Worm (Caenorhabditis elegans) whole organism, L4 larva: Measurements from ENCODE around the gene nspg-6.

Experiments used
- F10B5.3 ChIP-seq: sonication (generic microtip); optimal IDR thresholded peaks from 2 replicates; lab custom pipeline; 2016; ENCODE audit warnings: mild to moderate bottlenecking, missing genetic modification characterization, missing compliant biosample characterization
- F44E2.7 ChIP-seq: fragments of 200-800 bp; sonication (Bioruptor generic); IDR thresholded peaks from 2 replicates; pipeline ENCODE4 v2.1.2; 2022; ENCODE audit warnings: missing genetic modification characterization, missing compliant biosample characterization
- R02D3.7 ChIP-seq: fragments of 150-350 bp; sonication (generic microtip); optimal IDR thresholded peaks from 3 replicates; lab custom pipeline; 2014; ENCODE audit warnings: missing biosample characterization, missing genetic modification characterization
- T26A8.4 ChIP-seq: fragments of 200-800 bp; sonication (Bioruptor generic); IDR thresholded peaks from 2 replicates; pipeline ENCODE4 v1.3.6; 2022; ENCODE audit warnings: missing genetic modification characterization, missing compliant biosample characterization
- Y105C5A.15 ChIP-seq: fragments of 200-800 bp; sonication (Bioruptor generic); IDR thresholded peaks from 2 replicates; pipeline ENCODE4 v1.3.6; 2022; ENCODE audit warnings: missing genetic modification characterization, missing compliant biosample characterization
- Y48G9A.11 ChIP-seq: fragments of 200-800 bp; sonication (Bioruptor generic); IDR thresholded peaks from 2 replicates; pipeline ENCODE4 v1.3.6; 2022; ENCODE audit warnings: missing genetic modification reagents, missing genetic modification characterization, missing compliant biosample characterization
- ZK546.5 ChIP-seq, 2 experiments: sonication (generic microtip); optimal IDR thresholded peaks; 2 replicates each; lab custom pipeline; 2017; ENCODE audit warnings: missing biosample characterization in 2 of 2, missing genetic modification characterization in 2 of 2
- aly-2 ChIP-seq: sonication (generic microtip); optimal IDR thresholded peaks from 2 replicates; lab custom pipeline; 2018; ENCODE audit warnings: missing biosample characterization, missing genetic modification characterization
- arid-1 ChIP-seq: fragments of 200-800 bp; sonication (Bioruptor generic); conservative IDR thresholded peaks from 2 replicates; pipeline ENCODE4 v1.3.6; 2022; ENCODE audit warnings: missing genetic modification reagents, missing genetic modification characterization, missing compliant biosample characterization
- ceh-20 ChIP-seq: fragments of 200-800 bp; sonication (Bioruptor generic); IDR thresholded peaks from 2 replicates; pipeline ENCODE4 v1.3.6; 2022; ENCODE audit warnings: missing genetic modification reagents, missing genetic modification characterization, missing compliant biosample characterization
- ceh-32 ChIP-seq: sonication (generic microtip); optimal IDR thresholded peaks from 2 replicates; lab custom pipeline; 2016; ENCODE audit warnings: mild to moderate bottlenecking, missing genetic modification characterization, missing compliant biosample characterization; ENCODE audit not compliant: poor library complexity
- ceh-62 ChIP-seq: sonication (generic microtip); optimal IDR thresholded peaks from 2 replicates; lab custom pipeline; 2017; ENCODE audit warnings: missing biosample characterization, missing genetic modification characterization
- ceh-82 ChIP-seq: sonication (generic microtip); optimal IDR thresholded peaks from 2 replicates; lab custom pipeline; 2017; ENCODE audit warnings: missing biosample characterization, missing genetic modification characterization
- ces-1 ChIP-seq: fragments of 150-350 bp; sonication (generic microtip); optimal IDR thresholded peaks from 4 replicates; lab custom pipeline; 2014; ENCODE audit warnings: missing biosample characterization, missing genetic modification reagents, missing genetic modification characterization
- cey-2 ChIP-seq: sonication (generic microtip); optimal IDR thresholded peaks from 3 replicates; lab custom pipeline; 2017; ENCODE audit warnings: missing genetic modification characterization, mild to moderate bottlenecking, missing compliant biosample characterization, antibody characterized with exemption, borderline replicate concordance; ENCODE audit not compliant: insufficient read depth
- ctbp-1 ChIP-seq: fragments of 200-800 bp; sonication (Bioruptor generic); IDR thresholded peaks from 2 replicates; pipeline ENCODE4 v1.3.6; 2022; ENCODE audit warnings: missing genetic modification reagents, missing genetic modification characterization, missing compliant biosample characterization
- dmd-6 ChIP-seq: fragments of 200-800 bp; sonication (Bioruptor generic); IDR thresholded peaks from 2 replicates; pipeline ENCODE4 v1.3.6; 2022; ENCODE audit warnings: missing genetic modification reagents, missing genetic modification characterization, missing compliant biosample characterization
- duxl-1 ChIP-seq: sonication (generic microtip); optimal IDR thresholded peaks from 2 replicates; lab custom pipeline; 2016; ENCODE audit warnings: mild to moderate bottlenecking, missing genetic modification characterization, moderate library complexity, missing compliant biosample characterization; ENCODE audit not compliant: poor library complexity
- egl-43 ChIP-seq: fragments of 200-800 bp; sonication (Bioruptor generic); IDR thresholded peaks from 2 replicates; pipeline ENCODE4 v1.3.6; 2022; ENCODE audit warnings: missing genetic modification reagents, missing genetic modification characterization, missing compliant biosample characterization
- fkh-10 ChIP-seq: fragments of 150-350 bp; optimal IDR thresholded peaks from 2 replicates; lab custom pipeline; 2014; ENCODE audit warnings: missing biosample characterization, missing genetic modification reagents, missing genetic modification characterization
- fos-1 ChIP-seq: fragments of 150-350 bp; optimal IDR thresholded peaks from 2 replicates; lab custom pipeline; 2014; ENCODE audit warnings: missing biosample characterization, missing genetic modification characterization
- hmg-1.1 ChIP-seq: fragments of 200-800 bp; sonication (Bioruptor generic); IDR thresholded peaks from 2 replicates; pipeline ENCODE4 v1.3.6; 2022; ENCODE audit warnings: missing genetic modification reagents, missing genetic modification characterization, missing compliant biosample characterization
- lim-7 ChIP-seq: fragments of 200-800 bp; sonication (Bioruptor generic); IDR thresholded peaks from 2 replicates; pipeline ENCODE4 v1.3.6; 2022; ENCODE audit warnings: missing genetic modification characterization, missing compliant biosample characterization
- lin-1 ChIP-seq: fragments of 200-800 bp; sonication (Bioruptor generic); IDR thresholded peaks from 2 replicates; pipeline ENCODE4 v1.3.6; 2022; ENCODE audit warnings: missing genetic modification reagents, missing genetic modification characterization, missing compliant biosample characterization
- lin-13 ChIP-seq: fragments of 150-350 bp; optimal IDR thresholded peaks from 2 replicates; lab custom pipeline; 2014; ENCODE audit warnings: missing biosample characterization, missing genetic modification reagents, missing genetic modification characterization
- lin-15B ChIP-seq: fragments of 150-350 bp; sonication (generic microtip); optimal IDR thresholded peaks from 3 replicates; lab custom pipeline; 2014; ENCODE audit warnings: missing biosample characterization, missing genetic modification characterization
- lin-29 ChIP-seq: fragments of 200-800 bp; sonication (Bioruptor generic); IDR thresholded peaks from 2 replicates; pipeline ENCODE4 v1.3.6; 2022; ENCODE audit warnings: missing genetic modification reagents, missing genetic modification characterization, missing compliant biosample characterization
- lin-39 ChIP-seq: fragments of 150-350 bp; optimal IDR thresholded peaks from 2 replicates; lab custom pipeline; 2014; ENCODE audit warnings: missing biosample characterization, missing genetic modification reagents, missing genetic modification characterization
- lir-3 ChIP-seq: sonication (generic microtip); optimal IDR thresholded peaks from 2 replicates; lab custom pipeline; 2016; ENCODE audit warnings: mild to moderate bottlenecking, missing genetic modification characterization, missing compliant biosample characterization
- lsy-2 ChIP-seq, 2 experiments: fragments of 150-350 bp in 1 of 2; sonication (generic microtip) in 1 of 2; optimal IDR thresholded peaks; 2 replicates each; lab custom pipeline; 2014 to 2017; ENCODE audit warnings: missing biosample characterization in 2 of 2, missing genetic modification characterization in 2 of 2
- mdt-29 ChIP-seq: fragments of 200-800 bp; sonication (Bioruptor generic); IDR thresholded peaks from 2 replicates; pipeline ENCODE4 v1.3.6; 2022; ENCODE audit warnings: missing genetic modification reagents, missing genetic modification characterization, missing compliant biosample characterization
- mep-1 ChIP-seq: fragments of 150-350 bp; sonication (generic microtip); optimal IDR thresholded peaks from 3 replicates; lab custom pipeline; 2014; ENCODE audit warnings: missing biosample characterization, missing genetic modification characterization
- mxl-2 ChIP-seq: fragments of 200-800 bp; sonication (Bioruptor generic); conservative IDR thresholded peaks from 2 replicates; pipeline ENCODE4 v1.3.6; 2022; ENCODE audit warnings: missing genetic modification reagents, missing genetic modification characterization, missing compliant biosample characterization
- nhr-10 ChIP-seq: fragments of 150-350 bp; optimal IDR thresholded peaks from 2 replicates; lab custom pipeline; 2014; ENCODE audit warnings: missing biosample characterization, missing genetic modification characterization
- nhr-102 ChIP-seq: sonication (generic microtip); optimal IDR thresholded peaks from 2 replicates; lab custom pipeline; 2016; ENCODE audit warnings: mild to moderate bottlenecking, missing genetic modification characterization, moderate library complexity, missing compliant biosample characterization
- nhr-11 ChIP-seq: fragments of 150-350 bp; optimal IDR thresholded peaks from 2 replicates; lab custom pipeline; 2014; ENCODE audit warnings: missing biosample characterization, missing genetic modification characterization
- nhr-25 ChIP-seq: sonication (generic microtip); optimal IDR thresholded peaks from 2 replicates; lab custom pipeline; 2017; ENCODE audit warnings: missing genetic modification characterization, mild to moderate bottlenecking, missing compliant biosample characterization, antibody characterized with exemption, moderate library complexity, borderline replicate concordance; ENCODE audit not compliant: insufficient read depth
- nhr-28 ChIP-seq: fragments of 150-350 bp; optimal IDR thresholded peaks from 2 replicates; lab custom pipeline; 2014; ENCODE audit warnings: missing biosample characterization, missing genetic modification characterization
- nhr-48 ChIP-seq: sonication (generic microtip); optimal IDR thresholded peaks from 2 replicates; lab custom pipeline; 2016; ENCODE audit warnings: mild to moderate bottlenecking, missing genetic modification characterization, missing compliant biosample characterization
- nhr-76 ChIP-seq: fragments of 150-350 bp; optimal IDR thresholded peaks from 2 replicates; lab custom pipeline; 2014; ENCODE audit warnings: missing biosample characterization, missing genetic modification characterization
- nhr-77 ChIP-seq: fragments of 150-350 bp; optimal IDR thresholded peaks from 2 replicates; lab custom pipeline; 2014; ENCODE audit warnings: missing biosample characterization, missing genetic modification characterization
- php-3 ChIP-seq: fragments of 200-800 bp; sonication (Bioruptor generic); IDR thresholded peaks from 2 replicates; pipeline ENCODE4 v1.3.6; 2022; ENCODE audit warnings: missing genetic modification reagents, missing genetic modification characterization, missing compliant biosample characterization
- rbr-2 ChIP-seq: sonication (generic microtip); optimal IDR thresholded peaks from 2 replicates; lab custom pipeline; 2016; ENCODE audit warnings: missing genotype, missing genetic modification characterization, missing compliant biosample characterization
- saeg-2 ChIP-seq: fragments of 200-800 bp; sonication (Bioruptor generic); IDR thresholded peaks from 2 replicates; pipeline ENCODE4 v1.3.6; 2022; ENCODE audit warnings: missing genetic modification reagents, missing genetic modification characterization, missing compliant biosample characterization
- set-16 ChIP-seq: fragments of 200-800 bp; sonication (Bioruptor generic); IDR thresholded peaks from 2 replicates; pipeline ENCODE4 v1.3.6; 2022; ENCODE audit warnings: missing genetic modification reagents, missing genetic modification characterization, missing compliant biosample characterization
- snpc-1.2 ChIP-seq: fragments of 200-800 bp; sonication (Bioruptor generic); IDR thresholded peaks from 2 replicates; pipeline ENCODE4 v1.3.6; 2022; ENCODE audit warnings: missing genetic modification reagents, missing genetic modification characterization, missing compliant biosample characterization
- snpc-4 ChIP-seq: fragments of 150-350 bp; optimal IDR thresholded peaks from 2 replicates; lab custom pipeline; 2014; ENCODE audit warnings: missing biosample characterization, missing genetic modification characterization
- tra-1 ChIP-seq: fragments of 200-800 bp; sonication (Bioruptor generic); IDR thresholded peaks from 2 replicates; pipeline ENCODE4 v1.3.6; 2022; ENCODE audit warnings: missing genetic modification reagents, missing genetic modification characterization, missing compliant biosample characterization
- unc-39 ChIP-seq: sonication (generic microtip); optimal IDR thresholded peaks from 2 replicates; lab custom pipeline; 2017; ENCODE audit warnings: missing biosample characterization, missing genetic modification characterization
- zag-1 ChIP-seq: fragments of 150-350 bp; optimal IDR thresholded peaks from 2 replicates; lab custom pipeline; 2014; ENCODE audit warnings: missing biosample characterization, missing genetic modification characterization
- zfp-3 ChIP-seq: fragments of 200-800 bp; sonication (Bioruptor generic); conservative IDR thresholded peaks from 2 replicates; pipeline ENCODE4 v1.3.6; 2022; ENCODE audit warnings: missing genetic modification reagents, missing genetic modification characterization, missing compliant biosample characterization
- ztf-11 ChIP-seq: fragments of 150-350 bp; optimal IDR thresholded peaks from 2 replicates; lab custom pipeline; 2014; ENCODE audit warnings: missing biosample characterization, missing genetic modification characterization

The nspg-6 gene

ce11 chrIII:7278491-7278890 is 36.3 kb downstream of the nspg-6 start (continued):
- no peak for TF ChIP-seq nhr-76 (tag; lab: Kevin White, UChicago)
- no peak for TF ChIP-seq ceh-82
- no peak for TF ChIP-seq cey-2 (tag; lab: Kevin White, UChicago)
- TF ChIP-seq Y105C5A.15, result no peak
- TF ChIP-seq fkh-10, result peak; percentile 6
- TF ChIP-seq lin-13, result peak; percentile 56
- no peak for TF ChIP-seq mxl-2 (GFP tag; lab: Robert Waterston, UW)
- peak; percentile 66 for TF ChIP-seq rbr-2
- TF ChIP-seq mdt-29 (GFP tag; lab: Robert Waterston, UW), result no peak
- peak; percentile 96 for TF ChIP-seq snpc-4 (tag; lab: Kevin White, UChicago)
- peak; percentile 80 for TF ChIP-seq dmd-6 (GFP tag; lab: Robert Waterston, UW)
- TF ChIP-seq fos-1, result no peak
- TF ChIP-seq T26A8.4, result peak; percentile 87
- 0 out of 2 replicates have a peak, but pooled peaks have one; percentile 30 for TF ChIP-seq snpc-1.2 (GFP tag; lab: Robert Waterston, UW)
- TF ChIP-seq unc-39, result no peak
- peak; percentile 62 for TF ChIP-seq lim-7 (GFP tag; lab: Robert Waterston, UW)
- peak; percentile 90 for TF ChIP-seq nhr-77
- TF ChIP-seq arid-1, result no peak
- TF ChIP-seq lsy-2 (tag; optimal IDR thresholded peaks at IDR 0.05; lab: Kevin White, UChicago), result peak in 1 of 2 experiments; percentile 89
- TF ChIP-seq Y48G9A.11 (GFP tag; lab: Robert Waterston, UW), result no peak
- TF ChIP-seq saeg-2 (GFP tag; lab: Robert Waterston, UW), result no peak
- no peak for TF ChIP-seq nhr-25 (tag; lab: Kevin White, UChicago)
- no peak for TF ChIP-seq ces-1 (GFP tag; lab: Kevin White, UChicago)
- TF ChIP-seq nhr-102 (tag; lab: Kevin White, UChicago), result peak; percentile 83
- TF ChIP-seq F10B5.3 (tag; lab: Kevin White, UChicago), result no peak
- TF ChIP-seq lir-3 (tag; lab: Kevin White, UChicago), result peak; percentile 4
- peak; percentile 75 for TF ChIP-seq hmg-1.1 (GFP tag; lab: Robert Waterston, UW)
- peak; percentile 79; the same call in 1 of the 2 replicates for TF ChIP-seq tra-1 (GFP tag; lab: Robert Waterston, UW)
- TF ChIP-seq zag-1 (tag; lab: Kevin White, UChicago), result no peak
- TF ChIP-seq aly-2 (tag; lab: Kevin White, UChicago), result no peak
- no peak for TF ChIP-seq ztf-11 (tag; lab: Kevin White, UChicago)
- TF ChIP-seq ZK546.5 (tag; optimal IDR thresholded peaks at IDR 0.05; lab: Kevin White, UChicago), result no peak
- TF ChIP-seq R02D3.7, result no peak
- no peak for TF ChIP-seq ceh-62 (tag; lab: Kevin White, UChicago)
- TF ChIP-seq nhr-10 (tag; lab: Kevin White, UChicago), result no peak
- TF ChIP-seq zfp-3, result peak; percentile 57; the same call in 1 of the 2 replicates
- no peak for TF ChIP-seq F44E2.7 (GFP tag; lab: Robert Waterston, UW)
- TF ChIP-seq nhr-48 (tag; lab: Kevin White, UChicago), result peak; percentile 59
- peak; percentile 72 for TF ChIP-seq duxl-1 (tag; lab: Kevin White, UChicago)
- TF ChIP-seq lin-15B, result no peak
- TF ChIP-seq ceh-32 (tag; lab: Kevin White, UChicago), result no peak
- no peak for TF ChIP-seq lin-39
- no peak for TF ChIP-seq ctbp-1 (GFP tag; lab: Robert Waterston, UW)
- TF ChIP-seq lin-1, result peak; percentile 84
- no peak; the same call in 1 of the 2 replicates for TF ChIP-seq egl-43
- TF ChIP-seq nhr-11 (tag; lab: Kevin White, UChicago), result peak; percentile 72
- no peak for TF ChIP-seq set-16 (GFP tag; lab: Robert Waterston, UW)
- 0 out of 2 replicates have a peak, but pooled peaks have one; percentile 31 for TF ChIP-seq ceh-20 (GFP tag; lab: Robert Waterston, UW)
- peak; percentile 83 for TF ChIP-seq mep-1 (tag; lab: Kevin White, UChicago)
- TF ChIP-seq php-3 (GFP tag; lab: Robert Waterston, UW), result peak; percentile 70
- TF ChIP-seq nhr-28 (tag; lab: Kevin White, UChicago), result peak; percentile 37
- TF ChIP-seq lin-29 (GFP tag; lab: Robert Waterston, UW), result no peak
